Fruit fly (Drosophila melanogaster): ENCODE results near the gene Apc.

DNA sequence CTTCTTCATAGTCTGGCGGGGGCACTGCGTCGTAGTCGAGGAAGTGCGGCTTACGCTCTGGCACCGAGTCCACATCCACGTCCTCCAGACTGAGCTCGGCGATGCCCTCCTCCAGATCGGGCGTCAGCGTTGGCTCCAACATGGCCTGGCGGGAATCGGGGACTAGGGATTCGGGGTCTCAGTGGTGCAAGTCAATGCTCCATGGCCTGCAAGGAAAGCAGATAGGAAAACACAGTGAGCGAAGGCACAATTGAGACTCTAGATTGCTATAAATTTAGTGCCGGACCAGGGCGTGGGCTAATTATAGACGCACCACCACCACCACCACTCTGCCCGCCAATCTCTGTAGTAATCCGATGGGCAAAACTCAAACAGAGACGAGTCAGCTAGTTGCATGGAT is 3.9 kb downstream of the Apc start:
- TF ChIP-seq CG8478 (optimal IDR thresholded peaks at IDR 0.05) (no peak), CTCF (optimal IDR thresholded peaks at IDR 0.05) (no peak)
